Fruit fly (Drosophila melanogaster) S2 (cell line): ENCODE results near the gene CG8051.

Source experiments
- CG8478 ChIP-seq: fragments of >200 bp; optimal IDR thresholded peaks from 2 replicates; lab custom pipeline; 2018
- CTCF ChIP-seq, 2 experiments: fragments of >200 bp; optimal IDR thresholded peaks; 2 replicates each; lab custom pipeline; 2018

dm6 chrX:19305172-19305571 is 2.6 kb downstream of the CG8051 start:
- no peak for TF ChIP-seq CTCF (optimal IDR thresholded peaks at IDR 0.05; lab: Kevin White, UChicago)
- TF ChIP-seq CG8478 (lab: Kevin White, UChicago), result no peak
